Fruit fly (Drosophila melanogaster) S2 (cell line): ENCODE measurements around the gene CNPYb.

Experiments
- CG8478 ChIP-seq: fragments of >200 bp; optimal IDR thresholded peaks from 2 replicates; lab custom pipeline; 2018
- CTCF ChIP-seq, 2 experiments: fragments of >200 bp; optimal IDR thresholded peaks; 2 replicates each; lab custom pipeline; 2018

DNA sequence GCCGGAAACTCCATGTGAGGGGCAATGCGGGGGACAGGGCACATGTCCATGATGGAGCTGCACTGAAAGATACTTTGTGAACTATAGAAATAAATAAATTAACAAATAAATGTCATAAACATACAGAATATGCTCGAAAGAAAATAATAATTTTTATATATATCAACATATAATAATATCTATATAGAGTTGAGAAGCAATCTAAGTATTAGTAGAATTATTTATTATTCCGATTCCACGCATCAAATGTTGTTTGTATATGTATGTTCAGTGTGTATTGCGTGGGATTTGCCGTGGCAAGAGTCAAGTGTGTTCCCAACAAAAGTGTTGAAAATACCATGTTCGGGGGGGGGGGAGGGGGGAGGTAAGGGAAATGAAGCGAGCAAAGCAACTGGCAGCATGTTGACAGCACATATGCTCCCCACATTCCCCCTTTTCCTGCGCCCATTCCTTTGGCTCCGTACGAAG, 39.1 kb downstream of the CNPYb start:
- TF ChIP-seq CTCF (optimal IDR thresholded peaks at IDR 0.05; lab: Kevin White, UChicago) (no peak), CG8478 (no peak)
